Worm (Caenorhabditis elegans) whole organism, L2 larva: ENCODE results near the gene F26F12.3.

Source experiments
- ama-1 ChIP-seq: fragments of 150-350 bp; optimal IDR thresholded peaks from 2 replicates; lab custom pipeline; 2018; ENCODE audit warnings: inconsistent platforms
- mbf-1 ChIP-seq: sonication (generic microtip); optimal IDR thresholded peaks from 2 replicates; lab custom pipeline; 2017; ENCODE audit warnings: missing biosample characterization, missing genetic modification characterization
- mdl-1 ChIP-seq, 2 experiments: fragments of 150-350 bp in 1 of 2; sonication (generic microtip) in 1 of 2; optimal IDR thresholded peaks; 2 replicates each; lab custom pipeline; 2017; ENCODE audit warnings: missing biosample characterization in 2 of 2, missing genetic modification characterization in 2 of 2
- nhr-6 ChIP-seq: fragments of 150-350 bp; optimal IDR thresholded peaks from 2 replicates; lab custom pipeline; 2014; ENCODE audit warnings: missing biosample characterization, missing genetic modification characterization
- unc-39 ChIP-seq: fragments of 150-350 bp; optimal IDR thresholded peaks from 2 replicates; lab custom pipeline; 2014; ENCODE audit warnings: missing biosample characterization, missing genetic modification characterization
- unc-62 ChIP-seq: fragments of 150-350 bp; optimal IDR thresholded peaks from 2 replicates; lab custom pipeline; 2014; ENCODE audit warnings: missing biosample characterization, missing genetic modification reagents, missing genetic modification characterization

DNA sequence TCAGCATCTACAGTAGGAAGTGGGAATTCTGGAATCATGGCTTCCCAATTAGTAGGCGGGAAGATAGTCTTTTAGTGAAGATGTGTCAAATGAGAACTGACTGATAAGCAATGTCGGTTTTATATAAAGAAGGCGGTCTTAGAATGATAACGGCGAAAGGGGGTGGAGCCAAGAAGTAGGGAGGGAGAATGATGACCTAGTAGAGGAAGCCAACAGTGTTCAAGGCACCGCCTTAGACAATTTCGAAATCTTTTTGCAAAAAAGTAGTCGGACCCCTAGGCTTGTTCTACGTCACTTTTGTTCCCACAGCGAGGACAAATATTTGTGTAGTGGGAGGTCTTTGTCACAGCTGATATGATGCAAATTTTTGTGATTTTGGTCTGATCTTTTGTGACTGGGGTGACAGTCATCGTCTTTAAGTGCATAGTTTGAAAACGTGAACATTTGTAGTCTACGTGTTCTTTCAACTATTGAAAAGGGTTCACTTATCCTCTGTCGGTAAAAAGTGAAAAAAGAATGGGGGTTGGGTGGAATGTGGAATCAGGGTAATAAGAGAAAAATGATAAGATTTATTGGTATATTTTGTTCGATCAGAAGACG, 32.4 kb downstream of the F26F12.3 start, which contains the start of gene ZC250.4:
- TF ChIP-seq mdl-1 (tag; optimal IDR thresholded peaks at IDR 0.05; lab: Kevin White, UChicago) (no peak), unc-39 (tag; lab: Kevin White, UChicago) (no peak), nhr-6 (tag; lab: Kevin White, UChicago) (no peak), ama-1 (lab: Kevin White, UChicago) (no peak), unc-62 (no peak), mbf-1 (no peak)
